Fruit fly (Drosophila melanogaster) whole organism, wandering third instar larva: ENCODE measurements around the gene Upf2.

Experiments
- Abd-B ChIP-seq: fragments of >200 bp; optimal IDR thresholded peaks from 2 replicates; lab custom pipeline; 2017; ENCODE audit warnings: missing biosample characterization, missing genetic modification characterization
- CG32264 ChIP-seq: fragments of 200-800 bp; sonication (Bioruptor generic); optimal IDR thresholded peaks from 2 replicates; lab custom pipeline; 2016; ENCODE audit warnings: missing biosample characterization, missing genetic modification characterization
- CG9705 ChIP-seq: fragments of 200-800 bp; sonication (Bioruptor generic); optimal IDR thresholded peaks from 2 replicates; lab custom pipeline; 2018; ENCODE audit warnings: missing biosample characterization, mild to moderate bottlenecking, missing genetic modification characterization
- Dfd ChIP-seq: fragments of >200 bp; optimal IDR thresholded peaks from 2 replicates; lab custom pipeline; 2017; ENCODE audit warnings: missing biosample characterization, missing genetic modification characterization
- Dif ChIP-seq: fragments of 200-275, 200-300 bp; sonication (Bioruptor generic); optimal IDR thresholded peaks from 2 replicates; lab custom pipeline; 2018; ENCODE audit warnings: missing biosample characterization, missing genetic modification characterization; ENCODE audit not compliant: partially characterized antibody
- GATAd ChIP-seq: sonication (Bioruptor generic); optimal IDR thresholded peaks from 2 replicates; lab custom pipeline; 2016; ENCODE audit warnings: missing biosample characterization, missing genetic modification characterization
- HLH106 ChIP-seq: fragments of 200-800 bp; optimal IDR thresholded peaks from 3 replicates; lab custom pipeline; 2019; ENCODE audit warnings: missing biosample characterization, mild to moderate bottlenecking, missing genetic modification characterization, moderate library complexity
- Hnf4 ChIP-seq: fragments of 200-800 bp; sonication (Bioruptor generic); optimal IDR thresholded peaks from 2 replicates; lab custom pipeline; 2016; ENCODE audit warnings: missing biosample characterization, mild to moderate bottlenecking, missing genetic modification characterization
- Hr78 ChIP-seq: fragments of >200 bp; optimal IDR thresholded peaks from 2 replicates; lab custom pipeline; 2017; ENCODE audit warnings: missing biosample characterization, missing genetic modification characterization
- Hr83 ChIP-seq: fragments of 200-300 bp; sonication (Bioruptor generic); optimal IDR thresholded peaks from 2 replicates; lab custom pipeline; 2016; ENCODE audit warnings: missing biosample characterization, mild to moderate bottlenecking, missing genetic modification characterization, moderate library complexity; ENCODE audit not compliant: poor library complexity, severe bottlenecking
- Jra ChIP-seq: sonication (Bioruptor generic); optimal IDR thresholded peaks from 2 replicates; lab custom pipeline; 2016; ENCODE audit warnings: missing biosample characterization, missing genetic modification characterization
- Mio ChIP-seq: sonication (Bioruptor generic); optimal IDR thresholded peaks from 2 replicates; lab custom pipeline; 2016; ENCODE audit warnings: missing biosample characterization, missing genetic modification characterization
- Myc ChIP-seq: fragments of >200 bp; optimal IDR thresholded peaks from 2 replicates; lab custom pipeline; 2017
- N ChIP-seq: fragments of >200 bp; optimal IDR thresholded peaks from 2 replicates; lab custom pipeline; 2018; ENCODE audit warnings: missing biosample characterization, missing external identifiers, missing genetic modification characterization
- OdsH ChIP-seq: fragments of 200-800 bp; sonication (Bioruptor generic); optimal IDR thresholded peaks from 2 replicates; lab custom pipeline; 2016; ENCODE audit warnings: missing biosample characterization, mild to moderate bottlenecking, missing genetic modification characterization
- Rel ChIP-seq, 2 experiments: fragments of 200-800 bp; sonication (Bioruptor generic) in 1 of 2; optimal IDR thresholded peaks; 2 replicates in 1 of 2; 3 replicates in 1 of 2; lab custom pipeline; 2016 to 2019; ENCODE audit warnings: mild to moderate bottlenecking in 2 of 2, missing biosample characterization in 2 of 2, missing genetic modification characterization in 2 of 2, moderate library complexity in 1 of 2
- Sp1 ChIP-seq: fragments of 200-800 bp; sonication (Bioruptor generic); optimal IDR thresholded peaks from 3 replicates; lab custom pipeline; 2019; ENCODE audit warnings: missing biosample characterization, mild to moderate bottlenecking, missing genetic modification characterization, moderate library complexity
- Vsx2 ChIP-seq: fragments of 200-300, 225-300 bp; sonication (Bioruptor generic); optimal IDR thresholded peaks from 2 replicates; lab custom pipeline; 2018; ENCODE audit warnings: missing biosample characterization, missing genetic modification characterization; ENCODE audit not compliant: partially characterized antibody
- br ChIP-seq: fragments of 200-800 bp; sonication (Bioruptor generic); optimal IDR thresholded peaks from 2 replicates; lab custom pipeline; 2016; ENCODE audit warnings: missing biosample characterization, missing genetic modification characterization
- brk ChIP-seq: fragments of 200-800 bp; sonication (Bioruptor generic); optimal IDR thresholded peaks from 2 replicates; lab custom pipeline; 2016; ENCODE audit warnings: missing biosample characterization, mild to moderate bottlenecking, missing genetic modification characterization
- dl ChIP-seq, 2 experiments: fragments of 175-275, 200-275 bp in 1 of 2; fragments of 200-275 bp in 1 of 2; sonication (Bioruptor generic); optimal IDR thresholded peaks; lab custom pipeline; 2018; ENCODE audit warnings: mild to moderate bottlenecking in 2 of 2, missing biosample characterization in 2 of 2, missing genetic modification characterization in 2 of 2, moderate library complexity in 2 of 2; ENCODE audit not compliant: partially characterized antibody in 2 of 2, insufficient read depth in 1 of 2
- dmrt93B ChIP-seq: fragments of 200-800 bp; sonication (Bioruptor generic); optimal IDR thresholded peaks from 2 replicates; lab custom pipeline; 2018; ENCODE audit warnings: missing biosample characterization, mild to moderate bottlenecking, missing genetic modification characterization
- dsf ChIP-seq: sonication (Bioruptor generic); optimal IDR thresholded peaks from 2 replicates; lab custom pipeline; 2016; ENCODE audit warnings: missing biosample characterization, missing genetic modification characterization, borderline replicate concordance
- ey ChIP-seq: fragments of 200-800 bp; sonication (Bioruptor generic); optimal IDR thresholded peaks from 2 replicates; lab custom pipeline; 2016; ENCODE audit warnings: missing biosample characterization, missing genetic modification characterization
- foxo ChIP-seq, 2 experiments: fragments of 200-800 bp; sonication (Bioruptor generic); optimal IDR thresholded peaks; 2 replicates in 1 of 2; 3 replicates in 1 of 2; lab custom pipeline; 2016 to 2017; ENCODE audit warnings: missing biosample characterization in 2 of 2, missing genetic modification characterization in 2 of 2
- fru ChIP-seq: fragments of 200-800 bp; sonication (Bioruptor generic); optimal IDR thresholded peaks from 3 replicates; lab custom pipeline; 2016; ENCODE audit warnings: missing biosample characterization, mild to moderate bottlenecking, missing genetic modification characterization
- h ChIP-seq: fragments of 200-800 bp; sonication (Bioruptor generic); optimal IDR thresholded peaks from 3 replicates; lab custom pipeline; 2016; ENCODE audit warnings: missing biosample characterization, mild to moderate bottlenecking, missing genetic modification characterization
- jim ChIP-seq: fragments of 175-275, 200-325 bp; sonication (Bioruptor generic); optimal IDR thresholded peaks from 2 replicates; lab custom pipeline; 2016; ENCODE audit warnings: missing biosample characterization, mild to moderate bottlenecking, missing genetic modification characterization
- lola ChIP-seq: fragments of >200 bp; optimal IDR thresholded peaks from 2 replicates; lab custom pipeline; 2017; ENCODE audit warnings: missing biosample characterization, missing genetic modification characterization
- pan ChIP-seq: fragments of >200 bp; optimal IDR thresholded peaks from 2 replicates; lab custom pipeline; 2017
- psq ChIP-seq: fragments of 200-800 bp; sonication (Bioruptor generic); optimal IDR thresholded peaks from 3 replicates; lab custom pipeline; 2017; ENCODE audit warnings: missing biosample characterization, mild to moderate bottlenecking, missing genetic modification characterization, moderate library complexity
- rgr ChIP-seq: fragments of 200-800 bp; sonication (Bioruptor generic); optimal IDR thresholded peaks from 3 replicates; lab custom pipeline; 2016; ENCODE audit warnings: missing biosample characterization, mild to moderate bottlenecking, missing genetic modification characterization
- sage ChIP-seq: fragments of 200-800 bp; sonication (Bioruptor generic); optimal IDR thresholded peaks from 2 replicates; lab custom pipeline; 2016; ENCODE audit warnings: missing biosample characterization, mild to moderate bottlenecking, missing genetic modification characterization
- sv ChIP-seq: fragments of 200-800 bp; sonication (Bioruptor generic); optimal IDR thresholded peaks from 3 replicates; lab custom pipeline; 2016; ENCODE audit warnings: missing biosample characterization, missing genetic modification characterization
- tai ChIP-seq: sonication (Bioruptor generic); optimal IDR thresholded peaks from 2 replicates; lab custom pipeline; 2016; ENCODE audit warnings: missing biosample characterization, missing genetic modification characterization
- usp ChIP-seq: fragments of >200 bp; optimal IDR thresholded peaks from 2 replicates; lab custom pipeline; 2017; ENCODE audit warnings: missing biosample characterization, missing genetic modification characterization
- woc ChIP-seq: sonication (Bioruptor generic); optimal IDR thresholded peaks from 2 replicates; lab custom pipeline; 2016; ENCODE audit warnings: missing biosample characterization, mild to moderate bottlenecking, missing genetic modification characterization

The Upf2 gene

DNA sequence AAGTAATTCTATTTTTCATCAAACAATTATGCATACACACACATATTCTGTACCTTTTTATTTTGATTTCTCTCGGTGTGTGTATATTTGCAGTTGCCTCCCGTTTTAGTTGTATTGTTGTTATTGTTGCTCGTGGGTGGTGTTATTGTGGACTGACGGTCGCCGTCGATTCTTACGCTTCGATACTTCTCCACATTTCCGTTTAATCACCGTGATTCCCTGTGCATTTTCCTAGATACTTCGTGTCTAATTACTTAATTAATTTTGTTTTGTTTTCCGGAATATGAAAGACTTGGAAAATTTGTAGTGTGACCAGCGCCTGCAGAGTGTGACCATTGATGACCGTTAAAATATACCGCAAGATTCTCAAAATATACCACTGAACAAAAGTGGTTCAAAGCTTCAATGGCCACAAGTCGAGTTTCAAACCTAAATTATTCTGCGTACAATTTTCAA lies 18.5 kb upstream of the Upf2 start, which contains the start of gene UbcE2H:
UbcE2H (minus strand) TSS at position 343 of the 456 bp plus-strand sequence.
- TF ChIP-seq pan = no peak
- no peak for TF ChIP-seq brk (GFP tag; lab: Kevin White, UChicago)
- TF ChIP-seq OdsH (GFP tag; lab: Kevin White, UChicago) = no peak
- no peak for TF ChIP-seq Hnf4 (GFP tag; lab: Kevin White, UChicago)
- TF ChIP-seq psq (GFP tag; lab: Kevin White, UChicago) = no peak
- no peak for TF ChIP-seq Rel (GFP tag; optimal IDR thresholded peaks at IDR 0.05; lab: Kevin White, UChicago)
- TF ChIP-seq Rel (tag; optimal IDR thresholded peaks at IDR 0.05; lab: Kevin White, UChicago) = peak; percentile 3
- TF ChIP-seq fru (GFP tag; lab: Kevin White, UChicago) = peak; percentile 16
- no peak for TF ChIP-seq dsf
- TF ChIP-seq sage = no peak
- no peak for TF ChIP-seq CG9705
- no peak for TF ChIP-seq Abd-B (GFP tag; lab: Kevin White, UChicago)
- TF ChIP-seq woc = no peak
- no peak for TF ChIP-seq CG32264 (GFP tag; lab: Kevin White, UChicago)
- TF ChIP-seq N (GFP tag; lab: Kevin White, UChicago) = no peak
- no peak for TF ChIP-seq Dif (GFP tag; lab: Kevin White, UChicago)

DNA sequence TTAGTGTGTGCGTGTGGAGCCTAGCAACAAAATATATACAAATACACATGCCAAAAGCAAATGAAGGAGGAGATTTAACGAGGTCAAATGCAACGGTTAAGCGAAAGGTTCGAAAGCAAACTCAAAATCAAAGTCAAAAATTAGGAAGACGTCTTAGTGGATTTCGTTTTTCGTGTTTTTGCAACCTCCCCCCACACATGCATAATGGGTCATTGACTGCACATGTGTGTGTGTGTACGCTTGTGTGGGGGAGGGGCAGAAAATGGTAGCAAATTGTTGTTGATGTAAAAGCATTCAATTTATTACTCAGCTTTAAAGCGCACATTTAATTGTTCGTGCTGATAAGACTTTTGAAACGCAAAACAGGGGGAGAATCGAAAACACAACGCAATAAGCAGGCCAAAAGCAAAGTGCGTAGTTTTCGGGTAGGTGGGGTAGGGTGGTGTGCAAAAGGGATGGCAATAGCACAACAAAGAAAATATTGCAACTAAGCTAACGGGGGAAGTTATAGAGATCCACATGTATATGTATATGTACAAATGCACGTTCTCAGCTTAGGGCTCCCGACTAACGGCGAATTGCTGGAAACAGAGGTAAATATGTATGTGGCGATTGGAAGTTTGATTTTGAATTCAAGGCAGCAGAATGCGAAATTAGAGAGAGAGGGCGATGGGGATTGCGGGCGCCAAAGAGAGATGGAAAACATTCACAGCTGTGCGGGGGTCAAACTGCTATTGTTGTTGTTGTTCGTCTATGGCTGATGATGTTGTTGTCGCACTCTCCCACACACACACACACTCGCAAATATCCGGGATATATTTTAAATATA lies 17.8 kb upstream of the Upf2 start:
- no peak for TF ChIP-seq ey (GFP tag; lab: Kevin White, UChicago)
- no peak for TF ChIP-seq Rel (GFP tag; optimal IDR thresholded peaks at IDR 0.05; lab: Kevin White, UChicago)
- TF ChIP-seq Rel (tag; optimal IDR thresholded peaks at IDR 0.05; lab: Kevin White, UChicago) = peak; percentile 89
- no peak for TF ChIP-seq jim (GFP tag; lab: Kevin White, UChicago)
- TF ChIP-seq OdsH (GFP tag; lab: Kevin White, UChicago) = no peak
- no peak for TF ChIP-seq Jra (GFP tag; lab: Kevin White, UChicago)
- TF ChIP-seq sv = no peak
- no peak for TF ChIP-seq dmrt93B (GFP tag; lab: Kevin White, UChicago)
- no peak for TF ChIP-seq HLH106
- no peak for TF ChIP-seq brk (GFP tag; lab: Kevin White, UChicago)
- TF ChIP-seq Abd-B (GFP tag; lab: Kevin White, UChicago) = no peak
- TF ChIP-seq Mio (GFP tag; lab: Kevin White, UChicago) = no peak
- peak; percentile 20 for TF ChIP-seq tai (GFP tag; lab: Kevin White, UChicago)
- no peak for TF ChIP-seq fru (GFP tag; lab: Kevin White, UChicago)
- TF ChIP-seq dsf = no peak
- TF ChIP-seq CG9705 = no peak
- no peak for TF ChIP-seq woc
- no peak for TF ChIP-seq Hr78 (GFP tag; lab: Kevin White, UChicago)

DNA sequence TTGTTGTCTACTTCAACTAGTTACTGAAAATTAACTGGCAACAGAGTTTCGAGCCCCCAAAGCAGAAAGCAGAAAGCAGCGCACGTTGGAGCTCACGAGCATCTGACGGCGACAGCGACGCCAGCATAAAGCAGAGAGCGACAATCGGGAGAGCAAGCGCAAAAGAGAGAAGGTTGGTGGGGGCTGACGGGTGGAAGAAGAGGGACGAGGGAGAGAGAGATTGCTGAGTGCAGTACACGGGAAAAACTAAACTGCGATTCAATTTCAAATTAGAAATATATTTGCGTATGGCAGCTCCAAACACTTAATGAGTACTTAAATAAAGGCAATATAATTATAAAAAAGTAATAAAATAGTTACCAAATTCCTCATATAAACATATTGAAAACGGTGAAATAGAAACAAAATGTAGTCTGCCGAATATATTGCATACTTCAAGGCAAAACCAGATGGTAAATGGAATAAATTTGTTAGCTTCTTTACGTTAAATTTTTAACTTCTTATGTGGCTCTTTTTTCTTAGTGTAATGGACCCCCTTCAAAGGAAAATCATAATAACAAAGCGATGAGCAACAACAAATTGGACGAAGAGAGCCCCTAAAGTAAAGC lies 16.9 kb upstream of the Upf2 start:
- peak; percentile 86 for TF ChIP-seq ey (GFP tag; lab: Kevin White, UChicago)
- peak; percentile 89 for TF ChIP-seq br
- TF ChIP-seq Vsx2 (GFP tag; lab: Kevin White, UChicago) = no peak
- no peak for TF ChIP-seq Rel (GFP tag; optimal IDR thresholded peaks at IDR 0.05; lab: Kevin White, UChicago)
- TF ChIP-seq Rel (tag; optimal IDR thresholded peaks at IDR 0.05; lab: Kevin White, UChicago) = peak; percentile 80
- TF ChIP-seq lola (GFP tag; lab: Kevin White, UChicago) = no peak
- peak; percentile 9 for TF ChIP-seq GATAd
- TF ChIP-seq CG9705 = peak; percentile 95
- peak; percentile 92 for TF ChIP-seq OdsH (GFP tag; lab: Kevin White, UChicago)
- no peak for TF ChIP-seq N (GFP tag; lab: Kevin White, UChicago)
- peak; percentile 76 for TF ChIP-seq Dfd (GFP tag; lab: Kevin White, UChicago)
- no peak for TF ChIP-seq pan
- TF ChIP-seq Dif (GFP tag; lab: Kevin White, UChicago) = peak; percentile 90
- no peak for TF ChIP-seq Mio (GFP tag; lab: Kevin White, UChicago)
- TF ChIP-seq Jra (GFP tag; lab: Kevin White, UChicago) = peak; percentile 36
- TF ChIP-seq psq (GFP tag; lab: Kevin White, UChicago) = peak; percentile 92
- peak; percentile 86 for TF ChIP-seq sv
- peak; percentile 93 for TF ChIP-seq h (GFP tag; lab: Kevin White, UChicago)
- TF ChIP-seq tai (GFP tag; lab: Kevin White, UChicago) = peak; percentile 80
- TF ChIP-seq foxo (GFP tag; optimal IDR thresholded peaks at IDR 0.05; lab: Kevin White, UChicago) = peak in 1 of 2 experiments; percentile 94
- TF ChIP-seq Abd-B (GFP tag; lab: Kevin White, UChicago) = no peak
- TF ChIP-seq sage = peak; percentile 89
- no peak for TF ChIP-seq usp (GFP tag; lab: Kevin White, UChicago)
- TF ChIP-seq rgr (GFP tag; lab: Kevin White, UChicago) = peak; percentile 91
- TF ChIP-seq dl (GFP tag; optimal IDR thresholded peaks at IDR 0.05; lab: Kevin White, UChicago; ENCODE audit: insufficient read depth in 1 of 2, partially characterized antibody in 2 of 2) = peak; percentile 68 to 81
- peak; percentile 80 for TF ChIP-seq Hnf4 (GFP tag; lab: Kevin White, UChicago)
- TF ChIP-seq Hr78 (GFP tag; lab: Kevin White, UChicago) = no peak
- peak; percentile 97 for TF ChIP-seq Sp1 (GFP tag; lab: Kevin White, UChicago)
- no peak for TF ChIP-seq Hr83 (GFP tag; lab: Kevin White, UChicago)
- no peak for TF ChIP-seq jim (GFP tag; lab: Kevin White, UChicago)
- peak; percentile 95 for TF ChIP-seq dmrt93B (GFP tag; lab: Kevin White, UChicago)
- TF ChIP-seq HLH106 = peak; percentile 97
- TF ChIP-seq dsf = peak; percentile 29
- TF ChIP-seq Myc (lab: Kevin White, UChicago) = no peak
- peak; percentile 89 for TF ChIP-seq fru (GFP tag; lab: Kevin White, UChicago)
- peak; percentile 53 for TF ChIP-seq CG32264 (GFP tag; lab: Kevin White, UChicago)
- peak; percentile 86 for TF ChIP-seq woc
